Worm (Caenorhabditis elegans): ENCODE results near the gene haf-1.

DNA sequence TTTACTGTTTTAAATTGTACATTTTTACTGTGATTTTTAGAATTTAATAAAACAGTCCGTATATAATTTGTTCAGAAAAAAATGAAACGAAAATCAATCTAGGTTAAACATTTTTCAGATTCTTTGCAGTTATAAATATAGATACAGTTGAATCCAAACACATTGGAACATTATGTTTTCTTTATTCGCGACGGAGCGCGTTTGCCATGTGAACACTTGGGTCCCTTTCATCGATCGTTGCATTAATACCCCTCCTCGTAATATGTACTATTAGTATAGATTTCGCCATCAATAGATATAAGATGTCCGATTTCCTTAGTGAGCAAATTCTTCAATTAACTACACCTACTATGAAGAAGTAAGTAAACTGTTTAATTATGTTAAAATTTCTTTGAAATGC, 41.2 kb upstream of the haf-1 start, which contains the start of gene C49C3.8:
- no peak for TF ChIP-seq nhr-237 (tag; optimal IDR thresholded peaks at IDR 0.05)
- TF ChIP-seq ztf-11 (tag; optimal IDR thresholded peaks at IDR 0.05): no peak
- TF ChIP-seq pqm-1 (tag; optimal IDR thresholded peaks at IDR 0.05): no peak
- peak in 1 of 2 experiments; percentile 26 for TF ChIP-seq lsy-2 (tag; optimal IDR thresholded peaks at IDR 0.05)
- TF ChIP-seq nhr-12 (tag; optimal IDR thresholded peaks at IDR 0.05): no peak
- no peak for TF ChIP-seq ama-1 (optimal IDR thresholded peaks at IDR 0.05)
- TF ChIP-seq sox-4 (tag; optimal IDR thresholded peaks at IDR 0.05): no peak
